Fruit fly (Drosophila melanogaster) whole organism, embryonic: ENCODE results near the gene CG10116.

Source experiments
- Adf1 ChIP-seq: fragments of 200-800 bp; sonication (Bioruptor generic); IDR thresholded peaks from 2 replicates; pipeline ENCODE4 v1.3.6; 2022; ENCODE audit warnings: missing biosample characterization, missing genetic modification characterization
- Aef1 ChIP-seq: fragments of 200-800 bp; sonication (Bioruptor generic); IDR thresholded peaks from 3 replicates; pipeline ENCODE4 v1.3.6; 2022; ENCODE audit warnings: missing biosample characterization, missing genetic modification characterization
- Antp ChIP-seq: fragments of 200-800 bp; sonication (Bioruptor generic); optimal IDR thresholded peaks from 3 replicates; lab custom pipeline; 2016; ENCODE audit warnings: missing biosample characterization, missing genetic modification characterization
- CG10321 ChIP-seq: fragments of 200-800 bp; sonication (Bioruptor generic); IDR thresholded peaks from 2 replicates; pipeline ENCODE4 v1.3.6; 2022; ENCODE audit warnings: missing biosample characterization, missing genetic modification characterization
- CG10543 ChIP-seq: fragments of 200-800 bp; sonication (Bioruptor generic); optimal IDR thresholded peaks from 3 replicates; lab custom pipeline; 2017; ENCODE audit warnings: missing biosample characterization, mild to moderate bottlenecking, missing genetic modification characterization, moderate library complexity
- CG11093 ChIP-seq: fragments of 200-800 bp; sonication (Bioruptor generic); IDR thresholded peaks from 3 replicates; pipeline ENCODE4 v1.3.6; 2022; ENCODE audit warnings: missing biosample characterization, missing genetic modification characterization
- CG11504 ChIP-seq: fragments of 200-800 bp; sonication (Bioruptor generic); optimal IDR thresholded peaks from 3 replicates; lab custom pipeline; 2019; ENCODE audit warnings: missing biosample characterization, mild to moderate bottlenecking, missing genetic modification characterization, moderate library complexity
- CG18619 ChIP-seq: fragments of 200-800 bp; sonication (Bioruptor generic); optimal IDR thresholded peaks from 3 replicates; lab custom pipeline; 2017; ENCODE audit warnings: missing biosample characterization, mild to moderate bottlenecking, missing genetic modification characterization
- CG2199 ChIP-seq: fragments of 200-800 bp; sonication (Bioruptor generic); IDR thresholded peaks from 3 replicates; pipeline ENCODE4 v1.3.6; 2022; ENCODE audit warnings: missing biosample characterization, missing genetic modification characterization
- CG3065 ChIP-seq: fragments of 200-800 bp; sonication (Bioruptor generic); optimal IDR thresholded peaks from 2 replicates; lab custom pipeline; 2016; ENCODE audit warnings: missing biosample characterization, missing genetic modification characterization
- CG34376 ChIP-seq: fragments of 200-800 bp; sonication (Bioruptor generic); optimal IDR thresholded peaks from 2 replicates; lab custom pipeline; 2018; ENCODE audit warnings: missing biosample characterization, mild to moderate bottlenecking, missing genetic modification characterization
- CG3847 ChIP-seq: fragments of 200-800 bp; sonication (Bioruptor generic); IDR thresholded peaks from 2 replicates; pipeline ENCODE4 v1.3.6; 2022; ENCODE audit warnings: missing biosample characterization, missing genetic modification characterization
- CG4328 ChIP-seq: fragments of 200-800 bp; sonication (Bioruptor generic); optimal IDR thresholded peaks from 3 replicates; lab custom pipeline; 2017; ENCODE audit warnings: missing biosample characterization, missing genetic modification reagents, missing genetic modification characterization
- CrebB ChIP-seq: fragments of 200-800 bp; sonication (Bioruptor generic); optimal IDR thresholded peaks from 3 replicates; lab custom pipeline; 2018; ENCODE audit warnings: missing biosample characterization, mild to moderate bottlenecking, missing genetic modification characterization
- Doc2 ChIP-seq: fragments of 200-800 bp; sonication (Bioruptor generic); IDR thresholded peaks from 2 replicates; pipeline ENCODE4 v1.3.6; 2022; ENCODE audit warnings: missing biosample characterization, missing genetic modification characterization
- Dref ChIP-seq: fragments of 200-800 bp; sonication (Bioruptor generic); IDR thresholded peaks from 2 replicates; pipeline ENCODE4 v1.3.6; 2022; ENCODE audit warnings: missing biosample characterization, missing genetic modification characterization
- Hr39 ChIP-seq: fragments of >200 bp; optimal IDR thresholded peaks from 2 replicates; lab custom pipeline; 2017
- Hsf ChIP-seq: fragments of 200-800 bp; sonication (Bioruptor generic); optimal IDR thresholded peaks from 3 replicates; lab custom pipeline; 2016; ENCODE audit warnings: missing biosample characterization, missing genetic modification characterization
- Jarid2 ChIP-seq: fragments of 200-800 bp; sonication (Bioruptor generic); optimal IDR thresholded peaks from 3 replicates; lab custom pipeline; 2017; ENCODE audit warnings: mild to moderate bottlenecking, missing biosample characterization, missing genetic modification reagents, missing genetic modification characterization
- Max ChIP-seq: fragments of 200-800 bp; sonication (Bioruptor generic); optimal IDR thresholded peaks from 2 replicates; lab custom pipeline; 2016; ENCODE audit warnings: missing biosample characterization, mild to moderate bottlenecking, missing genetic modification characterization
- Pdp1 ChIP-seq, 2 experiments: fragments of 200-800 bp; sonication (Bioruptor generic); optimal IDR thresholded peaks; 3 replicates each; lab custom pipeline; 2016; ENCODE audit warnings: missing biosample characterization in 2 of 2, missing genetic modification characterization in 2 of 2, mild to moderate bottlenecking in 1 of 2, moderate library complexity in 1 of 2
- Poxn ChIP-seq: fragments of 200-800 bp; sonication (Bioruptor generic); IDR thresholded peaks from 2 replicates; pipeline ENCODE4 v1.3.6; 2022; ENCODE audit warnings: missing biosample characterization, missing genetic modification characterization
- Rfx ChIP-seq: fragments of 200-800 bp; sonication (Bioruptor generic); IDR thresholded peaks from 2 replicates; pipeline ENCODE4 v1.3.6; 2022; ENCODE audit warnings: missing biosample characterization, missing genetic modification characterization
- Rx ChIP-seq: fragments of 200-800 bp; sonication (Bioruptor generic); IDR thresholded peaks from 2 replicates; pipeline ENCODE4 v1.3.6; 2022; ENCODE audit warnings: missing biosample characterization, missing genetic modification characterization
- Side ChIP-seq: fragments of 200-800 bp; sonication (Bioruptor generic); optimal IDR thresholded peaks from 2 replicates; lab custom pipeline; 2016; ENCODE audit warnings: missing biosample characterization, missing genetic modification characterization
- Sry-β ChIP-seq: fragments of 200-800 bp; sonication (Bioruptor generic); optimal IDR thresholded peaks from 2 replicates; lab custom pipeline; 2018; ENCODE audit warnings: missing biosample characterization, mild to moderate bottlenecking, missing genetic modification characterization, moderate library complexity
- Sry-δ ChIP-seq: fragments of 200-800 bp; sonication (Bioruptor generic); optimal IDR thresholded peaks from 2 replicates; lab custom pipeline; 2016; ENCODE audit warnings: missing biosample characterization, missing genetic modification characterization
- abd-A ChIP-seq: fragments of 200-800 bp; sonication (Bioruptor generic); optimal IDR thresholded peaks from 3 replicates; lab custom pipeline; 2019; ENCODE audit warnings: missing biosample characterization, mild to moderate bottlenecking, missing genetic modification characterization, moderate library complexity
- bab2 ChIP-seq: fragments of 200-800 bp; sonication (Bioruptor generic); optimal IDR thresholded peaks from 2 replicates; lab custom pipeline; 2016; ENCODE audit warnings: missing biosample characterization, missing genetic modification characterization
- bbx ChIP-seq: fragments of 200-800 bp; sonication (Bioruptor generic); IDR thresholded peaks from 2 replicates; pipeline ENCODE4 v1.3.6; 2022; ENCODE audit warnings: missing biosample characterization, missing genetic modification characterization; ENCODE audit not compliant: partially characterized antibody
- crp ChIP-seq, 2 experiments: fragments of 200-800 bp; sonication (Bioruptor generic); optimal IDR thresholded peaks; 2 replicates in 1 of 2; 3 replicates in 1 of 2; lab custom pipeline; 2017; ENCODE audit warnings: missing biosample characterization in 2 of 2, missing genetic modification characterization in 2 of 2, mild to moderate bottlenecking in 1 of 2, moderate library complexity in 1 of 2
- da ChIP-seq: fragments of 200-800 bp; sonication (Bioruptor generic); optimal IDR thresholded peaks from 2 replicates; lab custom pipeline; 2016; ENCODE audit warnings: missing biosample characterization, missing genetic modification characterization
- dmrt99B ChIP-seq: fragments of 200-800 bp; sonication (Bioruptor generic); optimal IDR thresholded peaks from 2 replicates; lab custom pipeline; 2018; ENCODE audit warnings: missing biosample characterization, mild to moderate bottlenecking, missing genetic modification characterization, moderate library complexity
- ewg ChIP-seq: fragments of 200-800 bp; sonication (Bioruptor generic); optimal IDR thresholded peaks from 3 replicates; lab custom pipeline; 2017; ENCODE audit warnings: mild to moderate bottlenecking, missing biosample characterization, missing genetic modification reagents, missing genetic modification characterization
- ftz-f1 ChIP-seq: fragments of 200-800 bp; sonication (Bioruptor generic); optimal IDR thresholded peaks from 2 replicates; lab custom pipeline; 2016; ENCODE audit warnings: missing biosample characterization, missing genetic modification characterization
- h ChIP-seq: fragments of >200 bp; optimal IDR thresholded peaks from 2 replicates; lab custom pipeline; 2017
- ham ChIP-seq: fragments of 200-800 bp; sonication (Bioruptor generic); IDR thresholded peaks from 2 replicates; pipeline ENCODE4 v1.3.6; 2022; ENCODE audit warnings: missing biosample characterization, missing genetic modification characterization
- hkb ChIP-seq, 2 experiments: fragments of 200-800 bp in 1 of 2; fragments of >200 bp in 1 of 2; sonication (Bioruptor generic) in 1 of 2; IDR thresholded peaks in 1 of 2; optimal IDR thresholded peaks in 1 of 2; 2 replicates each; pipeline versions ENCODE4 v1.3.6 to Lab custom; 2017 to 2022; ENCODE audit warnings: missing biosample characterization in 1 of 2, missing genetic modification characterization in 1 of 2
- inv ChIP-seq: fragments of 200-800 bp; sonication (Bioruptor generic); IDR thresholded peaks from 2 replicates; pipeline ENCODE4 v1.3.6; 2022; ENCODE audit warnings: missing biosample characterization, missing genetic modification characterization; ENCODE audit not compliant: partially characterized antibody
- jigr1 ChIP-seq: fragments of 200-800 bp; sonication (Bioruptor generic); IDR thresholded peaks from 3 replicates; pipeline ENCODE4 v1.3.6; 2022; ENCODE audit warnings: missing biosample characterization, missing genetic modification characterization
- pfk ChIP-seq: fragments of 200-800 bp; sonication (Bioruptor generic); optimal IDR thresholded peaks from 2 replicates; lab custom pipeline; 2018; ENCODE audit warnings: missing biosample characterization, mild to moderate bottlenecking, missing genetic modification characterization, moderate library complexity
- pros ChIP-seq: fragments of 200-800 bp; sonication (Bioruptor generic); optimal IDR thresholded peaks from 3 replicates; lab custom pipeline; 2019; ENCODE audit warnings: missing biosample characterization, mild to moderate bottlenecking, missing genetic modification characterization, moderate library complexity
- psq ChIP-seq: fragments of 200-800 bp; sonication (Bioruptor generic); optimal IDR thresholded peaks from 2 replicates; lab custom pipeline; 2017; ENCODE audit warnings: missing biosample characterization, missing genetic modification characterization
- salm ChIP-seq: fragments of 200-800 bp; sonication (Bioruptor generic); optimal IDR thresholded peaks from 2 replicates; lab custom pipeline; 2018; ENCODE audit warnings: missing biosample characterization, mild to moderate bottlenecking, missing genetic modification characterization
- scrt ChIP-seq: fragments of 200-800 bp; sonication (Bioruptor generic); optimal IDR thresholded peaks from 2 replicates; lab custom pipeline; 2018; ENCODE audit warnings: missing biosample characterization, mild to moderate bottlenecking, missing genetic modification characterization, moderate library complexity
- ssp ChIP-seq: fragments of 200-800 bp; sonication (Bioruptor generic); IDR thresholded peaks from 2 replicates; pipeline ENCODE4 v1.3.6; 2022; ENCODE audit warnings: missing biosample characterization, missing genetic modification characterization
- trem ChIP-seq: fragments of 200-800 bp; optimal IDR thresholded peaks from 3 replicates; lab custom pipeline; 2019; ENCODE audit warnings: missing biosample characterization, mild to moderate bottlenecking, missing genetic modification characterization, moderate library complexity
- twi ChIP-seq: fragments of 200-800 bp; optimal IDR thresholded peaks from 2 replicates; lab custom pipeline; 2019; ENCODE audit warnings: missing biosample characterization, mild to moderate bottlenecking, missing genetic modification characterization, moderate library complexity
- unc-4 ChIP-seq: fragments of 200-800 bp; sonication (Bioruptor generic); IDR thresholded peaks from 2 replicates; pipeline ENCODE4 v1.3.6; 2022; ENCODE audit warnings: missing biosample characterization, missing genetic modification characterization; ENCODE audit not compliant: partially characterized antibody
- unpg ChIP-seq: fragments of 200-800 bp; sonication (Bioruptor generic); optimal IDR thresholded peaks from 3 replicates; lab custom pipeline; 2018; ENCODE audit warnings: missing biosample characterization, mild to moderate bottlenecking, missing genetic modification characterization, moderate library complexity

The CG10116 gene

DNA sequence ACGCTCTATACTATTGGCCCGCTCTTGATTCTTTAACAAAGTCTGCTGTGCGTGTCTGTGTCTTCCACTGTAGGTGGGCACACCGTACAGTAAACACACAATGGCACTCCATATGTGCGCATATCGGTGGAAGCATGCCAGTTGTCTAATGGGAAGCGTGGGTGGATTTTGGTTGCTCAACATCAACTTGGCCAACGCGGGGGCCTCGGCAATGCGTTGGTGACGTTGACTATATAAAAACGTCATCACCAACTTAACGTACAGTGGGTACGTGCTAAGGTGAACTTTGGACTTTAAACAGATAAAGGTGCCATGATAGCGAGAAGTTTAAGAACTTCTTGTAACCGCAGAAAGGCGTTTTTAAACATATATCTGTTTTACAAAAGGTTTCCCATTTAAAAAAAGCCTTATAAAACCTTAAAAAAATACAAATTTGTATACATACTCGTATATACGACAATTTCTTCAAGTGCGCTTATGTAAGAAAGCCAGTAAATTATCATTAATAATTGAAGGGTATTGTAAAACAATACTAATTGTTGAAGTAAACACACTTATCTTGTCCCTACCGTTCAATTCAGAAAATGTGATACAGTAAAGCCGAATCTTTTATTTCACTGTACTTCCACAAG, 22.7 kb upstream of the CG10116 start (continued):
- no peak for TF ChIP-seq ewg (GFP tag; lab: Kevin White, UChicago)
- no peak for TF ChIP-seq CrebB
- no peak for TF ChIP-seq hkb (optimal IDR thresholded peaks at IDR 0.05; lab: Kevin White, UChicago)
- peak; percentile 59 for TF ChIP-seq hkb (GFP tag; IDR thresholded peaks at IDR 0.05; lab: Robert Waterston, UW)
- no peak for TF ChIP-seq Dref (GFP tag; lab: Robert Waterston, UW)
- no peak for TF ChIP-seq Side (GFP tag; lab: Kevin White, UChicago)
- peak; percentile 25 to 84 for TF ChIP-seq Pdp1 (GFP tag; optimal IDR thresholded peaks at IDR 0.05; lab: Kevin White, UChicago)
- TF ChIP-seq CG3065 (GFP tag; lab: Kevin White, UChicago), result no peak
- peak; percentile 51 for TF ChIP-seq scrt (GFP tag; lab: Kevin White, UChicago)
- no peak for TF ChIP-seq pros (GFP tag; lab: Kevin White, UChicago)
- no peak for TF ChIP-seq crp (GFP tag; optimal IDR thresholded peaks at IDR 0.05; lab: Kevin White, UChicago)
- no peak for TF ChIP-seq inv (GFP tag; lab: Robert Waterston, UW)
- TF ChIP-seq CG18619, result peak; percentile 60
- no peak for TF ChIP-seq Rx (GFP tag; lab: Robert Waterston, UW)
- no peak for TF ChIP-seq Doc2 (GFP tag; lab: Robert Waterston, UW)
- TF ChIP-seq salm, result no peak
- no peak for TF ChIP-seq ssp (GFP tag; lab: Robert Waterston, UW)
- TF ChIP-seq ham (GFP tag; lab: Robert Waterston, UW), result no peak
- peak; percentile 5 for TF ChIP-seq psq (GFP tag; lab: Kevin White, UChicago)
- no peak for TF ChIP-seq CG11093 (GFP tag; lab: Robert Waterston, UW)
- TF ChIP-seq Jarid2 (GFP tag; lab: Kevin White, UChicago), result no peak
- no peak for TF ChIP-seq Poxn (GFP tag; lab: Robert Waterston, UW)
- no peak for TF ChIP-seq twi (tag; lab: Kevin White, UChicago)
- TF ChIP-seq bab2 (GFP tag; lab: Kevin White, UChicago), result peak; percentile 44
- no peak for TF ChIP-seq Sry-δ (GFP tag; lab: Kevin White, UChicago)
- TF ChIP-seq Rfx (GFP tag; lab: Robert Waterston, UW), result peak; percentile 69
- no peak for TF ChIP-seq Sry-β (GFP tag; lab: Kevin White, UChicago)
- peak; percentile 37 for TF ChIP-seq Max (GFP tag; lab: Kevin White, UChicago)
- no peak for TF ChIP-seq pfk (GFP tag; lab: Kevin White, UChicago)
- peak; percentile 19 for TF ChIP-seq Antp (GFP tag; lab: Kevin White, UChicago)
- TF ChIP-seq unc-4 (GFP tag; lab: Robert Waterston, UW), result no peak
- TF ChIP-seq abd-A (tag; lab: Kevin White, UChicago), result peak; percentile 19
- peak; percentile 72 for TF ChIP-seq dmrt99B (tag; lab: Kevin White, UChicago)
- TF ChIP-seq h (lab: Kevin White, UChicago), result no peak
- TF ChIP-seq Hr39 (lab: Kevin White, UChicago), result no peak
- peak; percentile 75 for TF ChIP-seq CG11504
- TF ChIP-seq Hsf, result peak; percentile 38
- TF ChIP-seq unpg (GFP tag; lab: Kevin White, UChicago), result peak; percentile 31
- TF ChIP-seq CG2199, result 0 out of 3 replicates have a peak, but pooled peaks have one; percentile 69
- TF ChIP-seq trem (tag; lab: Kevin White, UChicago), result no peak
- TF ChIP-seq CG4328 (GFP tag; lab: Kevin White, UChicago), result no peak
- no peak for TF ChIP-seq bbx (GFP tag; lab: Robert Waterston, UW)
- TF ChIP-seq da (GFP tag; lab: Kevin White, UChicago), result no peak
- TF ChIP-seq CG10543 (GFP tag; lab: Kevin White, UChicago), result peak; percentile 81
- TF ChIP-seq Adf1 (GFP tag; lab: Robert Waterston, UW), result no peak
- TF ChIP-seq CG34376 (GFP tag; lab: Kevin White, UChicago), result peak; percentile 2
- TF ChIP-seq CG3847, result no peak; the same call in 1 of the 2 replicates
- no peak for TF ChIP-seq ftz-f1
- TF ChIP-seq jigr1 (GFP tag; lab: Robert Waterston, UW), result no peak
- no peak for TF ChIP-seq CG10321 (GFP tag; lab: Robert Waterston, UW)
- no peak; the same call in 2 of the 3 replicates for TF ChIP-seq Aef1
